Fruit fly (Drosophila melanogaster): Measurements from ENCODE around the gene CG14933.
A peak's percentile ranks its signal among the peaks of the same experiment; 100 is the strongest.

DNA sequence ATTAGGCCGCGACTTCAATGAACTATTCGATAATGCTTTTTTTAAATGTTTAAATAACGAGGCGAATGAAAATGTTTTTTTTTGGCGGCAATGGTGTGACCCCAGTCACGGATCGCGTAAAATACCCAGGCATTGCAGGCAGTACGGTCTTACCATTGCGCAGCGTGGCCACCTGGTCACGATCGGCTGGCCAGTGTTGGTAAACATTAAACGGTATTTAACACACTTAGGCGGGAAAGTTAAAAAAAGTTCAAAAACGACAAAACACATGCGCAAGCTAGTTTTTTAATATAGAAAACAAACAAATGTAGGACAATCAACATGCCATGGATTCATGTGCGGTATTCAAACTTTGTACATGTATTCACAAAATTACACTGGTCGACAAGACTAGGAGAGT lies 13.4 kb upstream of the CG14933 start, which contains the start of gene esc:
- TF ChIP-seq CG8478 (optimal IDR thresholded peaks at IDR 0.05) (no peak), CTCF (optimal IDR thresholded peaks at IDR 0.05) (peak; percentile 9 to 34)
